Worm (Caenorhabditis elegans) whole organism, L3 larva: ENCODE results near the gene msp-49.

Experiments used
- elt-1 ChIP-seq: fragments of 150-350 bp; optimal IDR thresholded peaks from 2 replicates; lab custom pipeline; 2014; ENCODE audit warnings: missing biosample characterization, missing genetic modification characterization
- elt-2 ChIP-seq: sonication (generic microtip); optimal IDR thresholded peaks from 2 replicates; lab custom pipeline; 2016; ENCODE audit warnings: missing genetic modification reagents, mild to moderate bottlenecking, missing genetic modification characterization, missing compliant biosample characterization
- lin-39 ChIP-seq: fragments of 150-350 bp; optimal IDR thresholded peaks from 2 replicates; lab custom pipeline; 2018; ENCODE audit warnings: missing biosample characterization, missing genetic modification reagents, missing genetic modification characterization
- mdl-1 ChIP-seq: fragments of 150-350 bp; optimal IDR thresholded peaks from 2 replicates; lab custom pipeline; 2014; ENCODE audit warnings: missing biosample characterization, missing genetic modification characterization
- nfya-1 ChIP-seq: sonication (generic microtip); optimal IDR thresholded peaks from 2 replicates; lab custom pipeline; 2017; ENCODE audit warnings: missing genetic modification characterization, mild to moderate bottlenecking, missing compliant biosample characterization, antibody characterized with exemption, moderate library complexity; ENCODE audit not compliant: insufficient read depth
- nhr-25 ChIP-seq: sonication (generic microtip); optimal IDR thresholded peaks from 2 replicates; lab custom pipeline; 2017; ENCODE audit warnings: missing biosample characterization, missing genetic modification characterization
- skn-1 ChIP-seq: fragments of 150-350 bp; optimal IDR thresholded peaks from 2 replicates; lab custom pipeline; 2014; ENCODE audit warnings: missing biosample characterization, missing genetic modification characterization
- snpc-4 ChIP-seq: fragments of 150-350 bp; optimal IDR thresholded peaks from 2 replicates; lab custom pipeline; 2014; ENCODE audit warnings: missing biosample characterization, missing genetic modification characterization

DNA sequence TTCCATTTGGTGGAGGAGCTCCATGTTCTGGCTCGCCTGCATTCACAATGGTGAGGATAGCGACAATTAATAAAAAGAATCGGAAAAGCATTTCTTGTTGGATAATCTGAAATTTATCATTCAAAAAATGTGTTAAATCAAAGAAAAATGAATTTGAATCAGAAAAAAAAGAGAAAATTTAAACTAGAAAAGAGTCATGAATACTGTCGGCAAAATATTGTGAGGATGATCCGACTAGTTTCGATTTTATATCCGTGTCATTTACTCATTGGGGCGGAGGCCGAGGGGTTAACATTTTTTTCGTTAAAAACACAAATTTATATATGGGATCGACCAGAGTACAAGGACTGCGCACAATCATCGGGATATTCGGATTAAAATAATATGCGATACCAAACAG is 16.3 kb upstream of the msp-49 start, which contains the start of gene C27D6.12:
- TF ChIP-seq snpc-4 (tag; lab: Kevin White, UChicago) (no peak), nfya-1 (tag; lab: Kevin White, UChicago) (no peak), nhr-25 (tag; lab: Kevin White, UChicago) (no peak), mdl-1 (tag; lab: Kevin White, UChicago) (no peak), skn-1 (tag; lab: Kevin White, UChicago) (no peak), lin-39 (tag; lab: Kevin White, UChicago) (no peak), elt-2 (tag; lab: Kevin White, UChicago) (no peak), elt-1 (tag; lab: Kevin White, UChicago) (no peak)
